Worm (Caenorhabditis elegans) whole organism, L4 larva: ENCODE results near the gene dhhc-1.

ENCODE experiments used
- F10B5.3 ChIP-seq: sonication (generic microtip); optimal IDR thresholded peaks from 2 replicates; lab custom pipeline; 2016; ENCODE audit warnings: mild to moderate bottlenecking, missing genetic modification characterization, missing compliant biosample characterization
- F37D6.2 ChIP-seq: sonication (generic microtip); optimal IDR thresholded peaks from 2 replicates; lab custom pipeline; 2016; ENCODE audit warnings: mild to moderate bottlenecking, missing genetic modification characterization, missing compliant biosample characterization
- T26A8.4 ChIP-seq: fragments of 200-800 bp; sonication (Bioruptor generic); IDR thresholded peaks from 2 replicates; pipeline ENCODE4 v1.3.6; 2022; ENCODE audit warnings: missing genetic modification characterization, missing compliant biosample characterization
- Y48G9A.11 ChIP-seq: fragments of 200-800 bp; sonication (Bioruptor generic); IDR thresholded peaks from 2 replicates; pipeline ENCODE4 v1.3.6; 2022; ENCODE audit warnings: missing genetic modification reagents, missing genetic modification characterization, missing compliant biosample characterization
- aha-1 ChIP-seq: fragments of 150-350 bp; peaks from one replicate; lab custom pipeline; 2014; ENCODE audit warnings: missing biosample characterization, missing genetic modification characterization
- ama-1 ChIP-seq: fragments of 150-350 bp; optimal IDR thresholded peaks from 2 replicates; lab custom pipeline; 2014; ENCODE audit warnings: inconsistent platforms, mixed read lengths
- ceh-20 ChIP-seq: fragments of 200-800 bp; sonication (Bioruptor generic); IDR thresholded peaks from 2 replicates; pipeline ENCODE4 v1.3.6; 2022; ENCODE audit warnings: missing genetic modification reagents, missing genetic modification characterization, missing compliant biosample characterization
- ceh-28 ChIP-seq: fragments of 150-350 bp; optimal IDR thresholded peaks from 2 replicates; lab custom pipeline; 2014; ENCODE audit warnings: missing biosample characterization, missing genetic modification reagents, missing genetic modification characterization
- ceh-32 ChIP-seq: sonication (generic microtip); optimal IDR thresholded peaks from 2 replicates; lab custom pipeline; 2016; ENCODE audit warnings: mild to moderate bottlenecking, missing genetic modification characterization, missing compliant biosample characterization; ENCODE audit not compliant: poor library complexity
- ceh-62 ChIP-seq: sonication (generic microtip); optimal IDR thresholded peaks from 2 replicates; lab custom pipeline; 2017; ENCODE audit warnings: missing biosample characterization, missing genetic modification characterization
- ces-1 ChIP-seq: fragments of 150-350 bp; sonication (generic microtip); optimal IDR thresholded peaks from 4 replicates; lab custom pipeline; 2014; ENCODE audit warnings: missing biosample characterization, missing genetic modification reagents, missing genetic modification characterization
- cey-2 ChIP-seq: sonication (generic microtip); optimal IDR thresholded peaks from 3 replicates; lab custom pipeline; 2017; ENCODE audit warnings: missing genetic modification characterization, mild to moderate bottlenecking, missing compliant biosample characterization, antibody characterized with exemption, borderline replicate concordance; ENCODE audit not compliant: insufficient read depth
- ctbp-1 ChIP-seq: fragments of 200-800 bp; sonication (Bioruptor generic); IDR thresholded peaks from 2 replicates; pipeline ENCODE4 v1.3.6; 2022; ENCODE audit warnings: missing genetic modification reagents, missing genetic modification characterization, missing compliant biosample characterization
- daf-19 ChIP-seq: fragments of 200-800 bp; sonication (Bioruptor generic); conservative IDR thresholded peaks from 2 replicates; pipeline ENCODE4 v1.3.6; 2022; ENCODE audit warnings: missing genetic modification characterization, missing compliant biosample characterization
- dpl-1 ChIP-seq: fragments of 150-350 bp; optimal IDR thresholded peaks from 2 replicates; lab custom pipeline; 2014; ENCODE audit warnings: missing biosample characterization, missing genetic modification reagents, missing genetic modification characterization
- egl-43 ChIP-seq: fragments of 200-800 bp; sonication (Bioruptor generic); IDR thresholded peaks from 2 replicates; pipeline ENCODE4 v1.3.6; 2022; ENCODE audit warnings: missing genetic modification reagents, missing genetic modification characterization, missing compliant biosample characterization
- hlh-30 ChIP-seq: sonication (generic microtip); optimal IDR thresholded peaks from 2 replicates; lab custom pipeline; 2017; ENCODE audit warnings: antibody characterized with exemption, mild to moderate bottlenecking, missing genetic modification characterization, missing compliant biosample characterization; ENCODE audit not compliant: insufficient read depth
- hmg-1.1 ChIP-seq: fragments of 200-800 bp; sonication (Bioruptor generic); IDR thresholded peaks from 2 replicates; pipeline ENCODE4 v1.3.6; 2022; ENCODE audit warnings: missing genetic modification reagents, missing genetic modification characterization, missing compliant biosample characterization
- lin-29 ChIP-seq: fragments of 200-800 bp; sonication (Bioruptor generic); IDR thresholded peaks from 2 replicates; pipeline ENCODE4 v1.3.6; 2022; ENCODE audit warnings: missing genetic modification reagents, missing genetic modification characterization, missing compliant biosample characterization
- lin-38 ChIP-seq: fragments of 200-800 bp; sonication (Bioruptor generic); IDR thresholded peaks from 2 replicates; pipeline ENCODE4 v1.3.6; 2022; ENCODE audit warnings: missing genetic modification reagents, missing genetic modification characterization, missing compliant biosample characterization
- lir-3 ChIP-seq: sonication (generic microtip); optimal IDR thresholded peaks from 2 replicates; lab custom pipeline; 2016; ENCODE audit warnings: mild to moderate bottlenecking, missing genetic modification characterization, missing compliant biosample characterization
- lsy-2 ChIP-seq, 2 experiments: fragments of 150-350 bp in 1 of 2; sonication (generic microtip) in 1 of 2; optimal IDR thresholded peaks; 2 replicates each; lab custom pipeline; 2014 to 2017; ENCODE audit warnings: missing biosample characterization in 2 of 2, missing genetic modification characterization in 2 of 2
- madf-5 ChIP-seq, 2 experiments: fragments of 200-800 bp; sonication (Bioruptor generic); IDR thresholded peaks; 2 replicates each; pipeline ENCODE4 v1.3.6; 2022; ENCODE audit warnings: missing compliant biosample characterization in 2 of 2, missing genetic modification characterization in 2 of 2
- mdl-1 ChIP-seq, 2 experiments: fragments of 150-350 bp in 1 of 2; sonication (generic microtip) in 1 of 2; optimal IDR thresholded peaks; 2 replicates each; lab custom pipeline; 2014 to 2017; ENCODE audit warnings: missing biosample characterization in 2 of 2, missing genetic modification characterization in 2 of 2
- mes-2 ChIP-seq: sonication (generic microtip); optimal IDR thresholded peaks from 2 replicates; lab custom pipeline; 2016; ENCODE audit warnings: missing genotype, mild to moderate bottlenecking, missing genetic modification characterization, missing compliant biosample characterization; ENCODE audit not compliant: poor library complexity, severe bottlenecking
- mxl-3 ChIP-seq: fragments of 200-800 bp; sonication (Bioruptor generic); optimal IDR thresholded peaks from 2 replicates; lab custom pipeline; 2018; ENCODE audit warnings: mild to moderate bottlenecking, missing genetic modification characterization, missing compliant biosample characterization
- nhr-10 ChIP-seq: fragments of 150-350 bp; optimal IDR thresholded peaks from 2 replicates; lab custom pipeline; 2014; ENCODE audit warnings: missing biosample characterization, missing genetic modification characterization
- nhr-237 ChIP-seq: sonication (generic microtip); optimal IDR thresholded peaks from 2 replicates; lab custom pipeline; 2017; ENCODE audit warnings: missing biosample characterization, missing genetic modification characterization
- nhr-41 ChIP-seq: fragments of 200-800 bp; sonication (Bioruptor generic); IDR thresholded peaks from 2 replicates; pipeline ENCODE4 v1.3.6; 2022; ENCODE audit warnings: missing genetic modification reagents, missing genetic modification characterization, missing compliant biosample characterization
- nhr-76 ChIP-seq: fragments of 150-350 bp; optimal IDR thresholded peaks from 2 replicates; lab custom pipeline; 2014; ENCODE audit warnings: missing biosample characterization, missing genetic modification characterization
- php-3 ChIP-seq: fragments of 200-800 bp; sonication (Bioruptor generic); IDR thresholded peaks from 2 replicates; pipeline ENCODE4 v1.3.6; 2022; ENCODE audit warnings: missing genetic modification reagents, missing genetic modification characterization, missing compliant biosample characterization
- rbr-2 ChIP-seq: sonication (generic microtip); optimal IDR thresholded peaks from 2 replicates; lab custom pipeline; 2016; ENCODE audit warnings: missing genotype, missing genetic modification characterization, missing compliant biosample characterization
- saeg-2 ChIP-seq: fragments of 200-800 bp; sonication (Bioruptor generic); IDR thresholded peaks from 2 replicates; pipeline ENCODE4 v1.3.6; 2022; ENCODE audit warnings: missing genetic modification reagents, missing genetic modification characterization, missing compliant biosample characterization
- set-16 ChIP-seq: fragments of 200-800 bp; sonication (Bioruptor generic); IDR thresholded peaks from 2 replicates; pipeline ENCODE4 v1.3.6; 2022; ENCODE audit warnings: missing genetic modification reagents, missing genetic modification characterization, missing compliant biosample characterization
- snpc-4 ChIP-seq: fragments of 150-350 bp; optimal IDR thresholded peaks from 2 replicates; lab custom pipeline; 2014; ENCODE audit warnings: missing biosample characterization, missing genetic modification characterization
- spr-1 ChIP-seq: sonication (generic microtip); optimal IDR thresholded peaks from 2 replicates; lab custom pipeline; 2016; ENCODE audit warnings: mild to moderate bottlenecking, missing genetic modification characterization, missing compliant biosample characterization
- tag-97 ChIP-seq: fragments of 200-800 bp; sonication (Bioruptor generic); IDR thresholded peaks from 2 replicates; pipeline ENCODE4 v1.3.6; 2022; ENCODE audit warnings: missing genetic modification characterization, missing compliant biosample characterization
- tra-1 ChIP-seq: fragments of 200-800 bp; sonication (Bioruptor generic); IDR thresholded peaks from 2 replicates; pipeline ENCODE4 v1.3.6; 2022; ENCODE audit warnings: missing genetic modification reagents, missing genetic modification characterization, missing compliant biosample characterization
- unc-62 ChIP-seq, 3 experiments: fragments of 150-350 bp in 1 of 3; sonication (generic microtip); optimal IDR thresholded peaks in 2 of 3; peaks in 1 of 3; 1 replicate in 1 of 3; 2 replicates in 2 of 3; lab custom pipeline; 2014 to 2017; ENCODE audit warnings: missing biosample characterization in 3 of 3, missing genetic modification characterization in 3 of 3, missing genetic modification reagents in 3 of 3, missing genotype in 1 of 3

dhhc-1 gene

DNA sequence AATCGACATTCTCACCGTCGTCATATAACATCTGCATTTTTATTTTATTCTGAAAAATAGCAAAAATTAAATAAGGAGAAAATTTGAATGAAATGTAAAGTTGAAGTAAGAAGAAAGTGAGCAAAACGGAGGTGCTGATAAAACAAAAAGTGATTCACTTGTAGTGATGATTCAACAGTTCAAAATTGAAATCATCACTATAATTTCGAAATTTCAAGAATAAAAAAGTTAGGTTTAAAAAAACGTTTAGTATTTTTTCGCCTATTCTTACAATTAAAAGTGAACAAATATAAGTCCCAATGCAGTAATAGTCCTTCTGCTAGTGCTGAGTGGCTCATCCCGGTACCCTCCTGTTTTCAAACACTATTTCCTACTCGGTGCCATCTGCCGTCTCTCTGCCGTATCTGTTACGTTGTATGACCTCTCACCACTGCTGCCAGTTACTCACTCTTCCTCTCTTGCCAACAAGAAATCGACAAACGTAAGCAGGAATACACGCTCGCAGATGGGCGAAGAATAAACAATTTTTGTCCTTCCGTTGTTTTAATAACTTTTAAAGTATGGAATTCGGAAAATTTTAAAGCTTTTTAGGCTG, at the start of gene dhhc-1 (continued):
- no peak for TF ChIP-seq daf-19
- TF ChIP-seq tra-1 (GFP tag; lab: Robert Waterston, UW): no peak
- 0 out of 2 replicates have a peak, but pooled peaks have one; percentile 3 for TF ChIP-seq egl-43

DNA sequence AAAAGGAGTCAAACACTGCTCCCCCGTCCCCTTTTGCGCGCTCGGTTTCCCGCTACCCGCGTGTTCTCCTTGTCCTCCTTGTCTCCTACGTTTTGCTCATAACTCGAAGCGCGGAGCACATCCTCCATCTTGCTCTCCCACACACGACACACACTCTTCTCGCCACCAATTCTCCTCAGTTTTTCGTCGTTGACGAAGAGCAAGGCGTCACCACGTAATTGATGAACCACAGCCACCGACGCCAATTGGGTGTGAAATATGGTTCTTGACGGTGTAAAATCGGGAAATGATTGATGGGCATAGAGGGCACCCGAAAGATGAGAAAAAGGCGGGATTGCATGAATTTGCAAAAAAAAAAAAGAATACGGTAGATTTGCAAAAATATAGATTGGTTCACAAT, 48.6 kb upstream of the dhhc-1 start:
- TF ChIP-seq set-16 (GFP tag; lab: Robert Waterston, UW) (peak; percentile 39), php-3 (no peak), ces-1 (GFP tag; lab: Kevin White, UChicago) (no peak), aha-1 (tag; lab: Kevin White, UChicago) (peak; percentile 53), snpc-4 (tag; lab: Kevin White, UChicago) (no peak), unc-62 (GFP tag; optimal IDR thresholded peaks at IDR 0.05 in 1 of 2; lab: Kevin White, UChicago) (peak in 1 of 2 experiments; percentile 97), unc-62 (tag; optimal IDR thresholded peaks at IDR 0.05; lab: Kevin White, UChicago) (no peak)

DNA sequence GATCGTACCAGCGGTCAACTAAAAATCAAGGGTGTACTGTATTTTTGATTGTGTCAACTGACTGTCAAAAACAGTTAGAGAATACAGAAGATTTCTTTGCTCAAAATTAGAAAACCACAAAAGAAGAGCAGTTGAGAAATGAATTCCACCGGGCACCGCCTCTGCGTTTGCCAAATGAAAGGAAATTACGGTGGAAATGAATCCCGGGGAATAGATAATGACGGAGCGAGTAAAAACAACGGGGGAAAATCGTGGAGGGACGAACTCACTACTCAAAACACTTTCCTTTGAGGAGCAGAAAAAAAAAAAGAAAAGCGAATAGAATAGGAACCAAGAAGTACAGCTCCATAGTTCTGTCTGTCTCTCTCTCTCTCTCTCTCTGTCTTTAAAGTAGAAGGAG, 48.2 kb upstream of the dhhc-1 start:
- TF ChIP-seq madf-5 (GFP tag; IDR thresholded peaks at IDR 0.05; lab: Robert Waterston, UW): no peak
- no peak for TF ChIP-seq ceh-28 (tag; lab: Kevin White, UChicago)
- no peak for TF ChIP-seq ceh-32
- TF ChIP-seq lir-3 (tag; lab: Kevin White, UChicago): no peak
- no peak for TF ChIP-seq ctbp-1 (GFP tag; lab: Robert Waterston, UW)
- peak; percentile 90 for TF ChIP-seq aha-1 (tag; lab: Kevin White, UChicago)

DNA sequence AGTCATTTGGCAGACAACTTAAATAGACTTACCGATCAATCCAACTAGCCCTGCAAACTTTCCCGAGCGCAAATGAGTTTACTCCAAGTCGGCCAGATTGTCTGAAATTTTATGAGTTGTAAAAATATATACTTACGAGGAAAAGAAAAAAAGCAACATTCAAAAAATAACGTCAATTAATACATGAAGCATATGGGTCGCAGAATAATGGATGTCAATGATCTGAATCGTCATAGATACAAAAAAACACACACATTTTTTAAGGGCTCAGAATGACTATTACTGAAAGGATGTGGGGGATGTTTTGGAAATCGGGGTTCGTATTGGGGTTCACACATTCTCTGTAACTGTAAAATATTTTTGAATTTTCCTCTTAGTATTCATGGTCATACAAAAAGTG, 47.4 kb upstream of the dhhc-1 start, which contains the start of gene unc-7:
unc-7 (minus strand) TSS at position 101 of the 400 bp plus-strand sequence.
- TF ChIP-seq unc-62 (GFP tag; optimal IDR thresholded peaks at IDR 0.05 in 1 of 2; lab: Kevin White, UChicago) (peak in 1 of 2 experiments; percentile 42), unc-62 (tag; optimal IDR thresholded peaks at IDR 0.05; lab: Kevin White, UChicago) (no peak), madf-5 (GFP tag; IDR thresholded peaks at IDR 0.05; lab: Robert Waterston, UW) (no peak), spr-1 (tag; lab: Kevin White, UChicago) (no peak), F37D6.2 (no peak)
- TF ChIP-seq, all 104 proteins: peak for 1

DNA sequence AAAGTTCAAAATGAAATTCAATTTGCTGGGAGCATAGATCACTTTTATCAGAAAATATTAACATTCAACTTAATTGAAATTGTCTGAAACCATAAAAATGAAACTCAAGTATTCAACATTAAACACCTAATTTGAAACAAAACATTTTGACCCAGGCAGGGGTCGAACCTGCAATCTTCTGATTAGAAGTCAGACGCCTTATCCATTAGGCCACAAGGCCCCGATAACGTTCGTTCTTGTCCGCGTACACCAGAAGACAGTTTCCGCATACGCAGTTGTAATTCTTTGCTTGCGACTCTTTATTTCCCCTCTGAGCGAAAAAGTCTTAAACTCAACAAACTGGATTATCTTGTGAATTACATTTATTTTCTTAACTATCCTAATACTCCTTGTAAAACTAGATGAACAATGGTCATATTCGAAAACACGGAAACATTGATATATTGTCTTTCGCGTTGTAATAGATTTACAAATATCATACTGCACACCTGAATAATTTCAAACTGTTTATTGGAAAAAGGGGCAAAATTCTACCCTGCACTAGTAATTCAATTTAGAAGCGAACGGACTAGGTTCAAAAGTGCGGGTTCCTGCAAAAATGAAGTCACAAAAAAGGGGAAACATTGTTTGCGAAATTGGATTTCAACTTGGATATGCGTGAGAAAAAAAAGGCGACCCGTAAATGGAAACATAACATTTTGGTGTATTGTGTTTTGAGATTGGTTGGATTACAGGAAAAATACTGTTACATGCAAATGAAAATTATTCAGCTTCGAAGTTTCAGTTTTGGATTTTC, 46.4 kb upstream of the dhhc-1 start:
- TF ChIP-seq saeg-2 (GFP tag; lab: Robert Waterston, UW) (no peak), F37D6.2 (no peak), nhr-76 (tag; lab: Kevin White, UChicago) (no peak), tag-97 (GFP tag; lab: Robert Waterston, UW) (no peak), mes-2 (peak; percentile 75), mxl-3 (GFP tag; lab: Kevin White, UChicago) (no peak), nhr-10 (tag; lab: Kevin White, UChicago) (no peak), hmg-1.1 (peak; percentile 49; the same call in 1 of the 2 replicates), rbr-2 (tag; lab: Kevin White, UChicago) (no peak), hlh-30 (tag; lab: Kevin White, UChicago) (no peak), snpc-4 (tag; lab: Kevin White, UChicago) (no peak), T26A8.4 (peak; percentile 55; the same call in 1 of the 2 replicates), F10B5.3 (tag; lab: Kevin White, UChicago) (no peak), ceh-28 (tag; lab: Kevin White, UChicago) (no peak), lin-38 (GFP tag; lab: Robert Waterston, UW) (no peak), set-16 (GFP tag; lab: Robert Waterston, UW) (no peak), ceh-62 (tag; lab: Kevin White, UChicago) (no peak), Y48G9A.11 (GFP tag; lab: Robert Waterston, UW) (peak; percentile 68), mdl-1 (tag; optimal IDR thresholded peaks at IDR 0.05; lab: Kevin White, UChicago) (no peak), cey-2 (no peak), nhr-41 (GFP tag; lab: Robert Waterston, UW) (0 out of 2 replicates have a peak, but pooled peaks have one; percentile 48), ama-1 (lab: Kevin White, UChicago) (no peak), php-3 (peak; percentile 39; the same call in 1 of the 2 replicates), lsy-2 (tag; optimal IDR thresholded peaks at IDR 0.05; lab: Kevin White, UChicago) (peak in 1 of 2 experiments; percentile 33), ceh-20 (GFP tag; lab: Robert Waterston, UW) (no peak), lin-29 (no peak), dpl-1 (GFP tag; lab: Kevin White, UChicago) (no peak), nhr-237 (tag; lab: Kevin White, UChicago) (no peak), madf-5 (GFP tag; IDR thresholded peaks at IDR 0.05; lab: Robert Waterston, UW) (0 out of 4 replicates have a peak, but pooled peaks of 1 of the 2 experiments have one; percentile 64)
